Fruit fly (Drosophila melanogaster): Measurements from ENCODE around the gene CG10343.

The CG10343 gene

DNA sequence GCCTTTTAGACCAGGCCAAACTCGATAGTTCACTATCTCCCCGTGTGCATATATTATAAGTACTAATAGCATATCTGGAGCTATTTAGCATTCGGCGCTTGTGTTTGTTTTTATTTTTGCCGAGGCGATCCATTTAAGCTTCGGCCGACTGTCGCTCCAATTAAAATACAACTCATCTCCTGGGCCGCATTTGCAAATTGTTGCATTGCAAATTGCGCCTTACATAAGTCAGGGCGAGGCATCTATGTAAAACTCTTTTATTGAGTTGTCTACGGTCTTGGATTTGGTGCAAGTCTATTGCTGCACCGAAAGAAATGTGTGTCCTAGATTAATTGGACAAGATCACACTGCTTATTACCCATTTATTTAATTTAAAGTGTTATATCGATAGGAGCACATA lies 24.7 kb downstream of the CG10343 start:
- TF ChIP-seq CG8478 (optimal IDR thresholded peaks at IDR 0.05) (no peak), CTCF (optimal IDR thresholded peaks at IDR 0.05) (no peak)

- TF ChIP-seq CG8478 (optimal IDR thresholded peaks at IDR 0.05) (no peak), CTCF (optimal IDR thresholded peaks at IDR 0.05) (no peak)
Observed at dm6 chr2L:18732291-18732690, 29.0 kb downstream of the CG10343 start, which contains the start of gene CG10348. TSS of gene CG10348 (minus strand) at chr2L:18732524.

DNA sequence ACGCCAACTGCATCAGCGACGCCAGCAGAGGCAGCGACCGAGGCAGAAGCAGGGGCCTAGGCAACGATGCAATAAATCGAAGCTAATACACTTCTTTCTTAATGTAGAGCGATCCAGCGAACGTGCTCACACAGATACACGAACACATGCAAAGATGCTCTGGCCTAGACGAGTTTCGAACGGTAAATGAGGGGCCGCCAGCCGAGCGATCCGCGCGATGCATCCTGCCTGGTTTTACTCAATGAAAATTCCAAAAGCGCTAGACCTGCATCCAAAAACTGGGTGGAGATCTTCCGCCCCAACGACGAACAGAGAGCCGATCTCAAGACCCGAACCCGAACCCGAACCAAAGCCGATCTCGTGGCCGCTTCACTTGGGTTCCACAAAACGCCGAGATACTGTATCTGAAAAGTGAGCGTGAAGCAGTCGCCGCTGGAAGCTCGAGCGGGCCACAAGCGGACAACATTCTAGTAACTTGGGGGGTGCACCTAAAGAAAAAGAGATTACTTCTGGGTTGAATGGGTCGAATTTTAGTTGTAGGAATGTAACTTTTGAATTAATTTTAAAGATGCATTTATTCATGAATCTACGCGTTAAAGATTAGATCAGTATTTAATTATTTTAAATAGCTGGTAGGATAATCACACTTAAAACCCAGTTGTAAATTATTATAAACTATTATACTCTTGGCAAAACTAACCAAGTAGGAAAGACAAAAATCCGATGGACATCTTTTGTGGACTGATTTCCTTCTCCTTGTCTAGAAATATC lies 29.7 kb downstream of the CG10343 start:
- no peak for TF ChIP-seq CTCF (optimal IDR thresholded peaks at IDR 0.05)
- no peak for TF ChIP-seq CG8478 (optimal IDR thresholded peaks at IDR 0.05)

DNA sequence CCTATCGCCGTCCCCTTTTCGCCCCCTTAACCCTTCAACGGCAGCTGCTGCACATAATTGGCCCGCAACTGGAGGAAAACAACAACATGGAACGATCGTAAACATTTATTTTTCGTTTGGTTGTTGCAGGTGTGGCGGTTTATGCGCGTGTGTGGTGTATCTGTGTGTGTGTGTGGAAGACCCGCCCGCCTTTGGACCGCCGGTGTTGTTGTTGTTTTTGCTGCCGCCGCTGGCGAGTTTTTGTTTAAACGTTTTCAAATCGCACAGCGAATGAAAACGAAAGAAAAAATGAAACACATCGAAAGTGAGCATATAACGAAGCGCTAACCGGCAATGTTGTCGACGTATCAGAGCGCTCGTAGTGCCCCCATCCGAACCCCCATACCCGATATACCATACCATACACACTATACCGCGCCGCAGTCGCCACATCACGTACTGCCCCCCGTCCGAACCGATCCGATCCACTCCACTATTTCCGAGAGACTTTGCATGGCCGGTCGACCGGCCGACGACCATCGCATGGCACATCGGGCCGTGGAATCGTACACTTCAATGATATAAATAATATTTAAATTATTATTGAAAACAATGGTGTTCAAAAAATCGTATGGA lies 32.4 kb downstream of the CG10343 start:
- no peak for TF ChIP-seq CTCF (optimal IDR thresholded peaks at IDR 0.05)
- TF ChIP-seq CG8478 (optimal IDR thresholded peaks at IDR 0.05): no peak

DNA sequence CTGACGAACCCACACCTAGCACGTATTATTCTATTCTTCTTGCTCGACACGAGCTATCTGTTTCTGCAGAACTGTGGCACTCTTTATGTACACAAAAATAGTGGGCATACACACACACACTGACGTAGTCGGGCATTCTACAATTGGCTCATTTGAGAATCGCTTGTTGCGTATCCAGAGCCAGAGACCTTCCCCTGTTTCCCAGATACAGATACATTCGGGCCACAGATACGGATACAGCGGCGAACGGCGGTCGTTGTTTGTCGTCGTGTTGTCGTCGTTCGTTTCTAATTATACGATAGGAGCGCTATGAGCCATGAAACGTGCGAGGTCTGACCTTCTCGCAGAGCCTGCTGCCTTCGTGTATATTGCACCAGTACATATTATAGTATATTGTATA lies 34.0 kb downstream of the CG10343 start:
- TF ChIP-seq CTCF (optimal IDR thresholded peaks at IDR 0.05) (no peak), CG8478 (optimal IDR thresholded peaks at IDR 0.05) (no peak)

- TF ChIP-seq CG8478 (optimal IDR thresholded peaks at IDR 0.05): no peak
- no peak for TF ChIP-seq CTCF (optimal IDR thresholded peaks at IDR 0.05)
Observed at dm6 chr2L:18740010-18740409, 36.7 kb downstream of the CG10343 start, which contains the start of the genes CG42752 and CG15167. TSS of gene CG42752 (minus strand) at chr2L:18740110. TSS of gene CG15167 (plus strand) at chr2L:18740358.

DNA sequence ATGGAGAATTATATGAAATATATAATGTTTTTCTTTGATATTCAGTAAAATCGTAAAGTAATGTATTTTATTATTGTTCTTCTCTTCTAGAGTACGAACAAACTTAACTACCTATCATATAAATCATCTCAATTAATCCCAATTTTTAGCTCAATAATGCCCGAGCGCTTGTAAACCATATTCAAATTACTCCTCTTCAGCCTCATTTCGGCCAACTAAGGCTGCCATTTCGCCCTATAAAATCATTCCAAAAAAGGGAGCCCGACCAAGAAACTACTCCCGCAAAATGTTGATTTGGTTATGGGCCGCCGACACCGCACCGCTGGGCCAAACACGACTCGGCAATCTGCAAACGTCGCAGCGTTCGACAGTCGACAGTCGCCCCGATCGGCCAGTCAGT lies 39.4 kb downstream of the CG10343 start:
- TF ChIP-seq CTCF (optimal IDR thresholded peaks at IDR 0.05): no peak
- no peak for TF ChIP-seq CG8478 (optimal IDR thresholded peaks at IDR 0.05)

dm6 chr2L:18743896-18744295 lies 40.6 kb downstream of the CG10343 start:
- TF ChIP-seq CG8478 (optimal IDR thresholded peaks at IDR 0.05) (no peak), CTCF (optimal IDR thresholded peaks at IDR 0.05) (no peak)

DNA sequence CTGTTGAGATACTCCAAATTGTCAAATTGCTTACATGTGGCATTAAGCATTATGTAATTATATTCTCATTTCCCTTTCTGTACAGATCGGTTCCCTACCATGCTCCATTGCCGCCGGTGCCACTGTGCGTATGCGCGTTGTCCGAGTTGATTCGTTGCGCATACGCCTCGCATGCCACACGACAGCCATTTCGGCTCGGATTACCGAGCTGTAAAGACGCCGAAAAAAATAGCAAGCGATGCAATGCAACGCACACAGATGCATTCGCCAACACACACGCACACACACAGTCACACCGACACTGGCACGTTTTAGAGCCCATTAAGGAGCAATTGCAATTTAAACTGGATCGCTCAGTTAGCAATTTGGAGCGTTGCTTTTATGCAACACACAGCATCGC lies 42.2 kb downstream of the CG10343 start:
- TF ChIP-seq CTCF (optimal IDR thresholded peaks at IDR 0.05) (no peak), CG8478 (optimal IDR thresholded peaks at IDR 0.05) (no peak)

dm6 chr2L:18746694-18747093 lies 43.4 kb downstream of the CG10343 start:
- TF ChIP-seq CTCF (optimal IDR thresholded peaks at IDR 0.05): no peak
- TF ChIP-seq CG8478 (optimal IDR thresholded peaks at IDR 0.05): no peak

DNA sequence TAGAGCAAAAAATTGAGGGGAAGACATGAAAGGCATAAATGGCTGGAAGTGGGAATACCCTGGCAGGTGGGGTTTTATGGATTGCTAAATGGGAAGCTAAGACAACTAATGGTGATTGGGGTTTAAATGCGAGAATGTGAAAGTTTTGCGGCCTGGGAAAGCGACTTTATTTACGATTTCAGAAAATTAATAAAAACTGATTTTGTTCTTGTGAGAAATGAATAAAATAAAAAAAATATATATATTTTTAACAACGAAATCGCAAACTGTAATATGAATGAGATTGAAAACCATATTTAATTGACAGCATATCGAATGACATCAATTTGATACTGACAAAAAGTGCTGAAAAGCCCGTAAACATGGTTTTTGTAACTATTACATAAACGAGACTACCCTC lies 48.1 kb downstream of the CG10343 start:
- TF ChIP-seq CG8478 (optimal IDR thresholded peaks at IDR 0.05) (no peak), CTCF (optimal IDR thresholded peaks at IDR 0.05) (no peak)

- TF ChIP-seq CG8478 (optimal IDR thresholded peaks at IDR 0.05) (no peak), CTCF (optimal IDR thresholded peaks at IDR 0.05) (no peak)
Observed at dm6 chr2L:18752038-18752437, 48.8 kb downstream of the CG10343 start.

DNA sequence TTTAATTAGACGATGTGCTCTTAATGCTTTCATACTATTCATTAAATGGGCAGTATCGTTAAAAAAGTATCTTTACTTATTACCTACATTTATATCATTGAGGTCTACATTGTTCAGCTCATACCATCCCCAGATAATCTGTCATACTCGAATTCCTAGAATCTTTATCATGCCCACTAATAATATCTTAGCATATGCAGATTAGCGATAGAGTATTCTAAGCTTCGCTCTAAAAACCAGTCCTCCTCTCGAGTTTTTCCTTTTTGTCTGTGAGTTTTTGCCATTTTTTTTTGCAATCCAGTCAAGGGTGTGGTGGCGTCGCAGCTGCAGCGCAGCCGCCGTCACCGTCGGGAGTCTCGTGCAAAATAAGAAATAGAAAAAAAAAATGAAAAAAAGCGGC lies 49.5 kb downstream of the CG10343 start:
- TF ChIP-seq CTCF (optimal IDR thresholded peaks at IDR 0.05): no peak
- TF ChIP-seq CG8478 (optimal IDR thresholded peaks at IDR 0.05): no peak

- TF ChIP-seq CG8478 (optimal IDR thresholded peaks at IDR 0.05): no peak
- TF ChIP-seq CTCF (optimal IDR thresholded peaks at IDR 0.05): no peak
Observed at dm6 chr2L:18753242-18753641, 50.0 kb downstream of the CG10343 start.

All from S2 (cell line).